Fruit fly (Drosophila melanogaster) Kc167 (cell line): Measurements from ENCODE around the gene Rgl.

Source experiments
- h ChIP-seq: fragments of >200 bp; optimal IDR thresholded peaks from 3 replicates; lab custom pipeline; 2018; ENCODE audit warnings: missing external identifiers
- psq ChIP-seq: fragments of >200 bp; optimal IDR thresholded peaks from 2 replicates; lab custom pipeline; 2017; ENCODE audit warnings: missing external identifiers

DNA sequence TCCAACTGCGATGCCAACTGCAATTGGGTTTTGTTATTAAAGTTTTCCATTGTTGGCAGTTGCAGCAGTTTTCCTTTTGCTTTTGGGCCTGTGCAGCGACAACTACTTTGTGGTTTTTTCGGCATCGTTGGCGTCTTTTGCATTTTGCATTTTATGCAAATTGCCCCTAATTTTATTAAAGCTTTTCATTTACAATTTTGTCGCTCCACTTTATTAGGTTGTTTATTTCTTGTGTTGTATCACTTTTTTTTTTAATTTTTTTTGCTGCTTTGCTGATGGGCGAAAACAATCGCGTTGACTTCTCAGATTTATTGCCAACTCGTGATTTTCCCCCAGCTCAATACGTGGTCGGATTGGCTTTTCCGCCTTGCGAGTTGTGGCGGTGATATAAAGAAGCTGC lies 32.7 kb upstream of the Rgl start:
- TF ChIP-seq psq = no peak
- TF ChIP-seq h (lab: Kevin White, UChicago) = no peak
